Worm (Caenorhabditis elegans): Measurements from ENCODE around the gene cdc-14.

DNA sequence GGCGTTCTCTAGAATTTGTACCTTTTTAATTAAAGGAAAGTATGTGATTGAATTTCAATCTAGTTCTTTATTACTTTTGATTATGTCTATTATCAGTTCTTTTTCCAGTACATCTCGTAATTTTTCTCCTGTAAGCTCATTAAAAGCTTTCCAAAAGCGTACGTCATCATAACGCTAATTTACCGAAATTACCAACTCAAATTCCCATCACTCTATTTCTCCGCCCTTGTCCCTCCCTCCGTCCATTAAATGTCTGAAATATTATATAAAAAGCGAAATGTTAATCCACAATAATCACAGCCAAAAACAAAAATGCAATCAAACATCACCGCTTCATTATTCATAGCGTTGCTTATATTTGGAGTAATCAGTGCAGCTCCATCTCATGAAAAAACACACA, 38.9 kb downstream of the cdc-14 start, which contains the start of gene ins-12:
- no peak for TF ChIP-seq pha-4 (tag; optimal IDR thresholded peaks at IDR 0.05)
- no peak for TF ChIP-seq hlh-1 (tag; optimal IDR thresholded peaks at IDR 0.05)
- no peak for TF ChIP-seq mep-1 (tag; optimal IDR thresholded peaks at IDR 0.05)
- no peak for TF ChIP-seq ztf-11 (tag; optimal IDR thresholded peaks at IDR 0.05)
- no peak for TF ChIP-seq unc-62 (GFP tag; optimal IDR thresholded peaks at IDR 0.05)
- no peak for TF ChIP-seq blmp-1 (tag; optimal IDR thresholded peaks at IDR 0.05)
- no peak for TF ChIP-seq snpc-4 (tag; optimal IDR thresholded peaks at IDR 0.05)
- TF ChIP-seq lsy-2 (tag; optimal IDR thresholded peaks at IDR 0.05): no peak
- TF ChIP-seq nhr-12 (tag; optimal IDR thresholded peaks at IDR 0.05): no peak
- no peak for TF ChIP-seq elt-1 (tag; optimal IDR thresholded peaks at IDR 0.05; ENCODE audit: borderline replicate concordance, insufficient read depth)
- TF ChIP-seq sptf-1 (tag; optimal IDR thresholded peaks at IDR 0.05): no peak
- TF ChIP-seq nhr-28 (tag; optimal IDR thresholded peaks at IDR 0.05): no peak
